Worm (Caenorhabditis elegans) whole organism, early embryonic: ENCODE results near the gene daf-41.

Experiments used
- B0310.2 ChIP-seq: sonication (generic microtip); optimal IDR thresholded peaks from 2 replicates; lab custom pipeline; 2016; ENCODE audit warnings: mild to moderate bottlenecking, missing genetic modification characterization, missing compliant biosample characterization
- F13C5.2 ChIP-seq: sonication (generic microtip); optimal IDR thresholded peaks from 2 replicates; lab custom pipeline; 2017; ENCODE audit warnings: mild to moderate bottlenecking, missing genetic modification characterization, inconsistent platforms, missing compliant biosample characterization
- aly-1 ChIP-seq: sonication (generic microtip); optimal IDR thresholded peaks from 2 replicates; lab custom pipeline; 2016; ENCODE audit warnings: missing genetic modification characterization, missing compliant biosample characterization
- ama-1 ChIP-seq: fragments of 150-350 bp; optimal IDR thresholded peaks from 2 replicates; lab custom pipeline; 2014
- ceh-13 ChIP-seq: fragments of 200-800 bp; sonication (Bioruptor generic); optimal IDR thresholded peaks from 2 replicates; lab custom pipeline; 2018; ENCODE audit warnings: mild to moderate bottlenecking, missing genetic modification characterization, missing compliant biosample characterization
- ceh-36 ChIP-seq: sonication (generic microtip); optimal IDR thresholded peaks from 2 replicates; lab custom pipeline; 2016; ENCODE audit warnings: missing genetic modification characterization, inconsistent platforms, missing compliant biosample characterization
- ets-7 ChIP-seq: sonication (generic microtip); optimal IDR thresholded peaks from 2 replicates; lab custom pipeline; 2016; ENCODE audit warnings: missing genotype, missing genetic modification characterization, missing compliant biosample characterization
- flt-1 ChIP-seq: fragments of 200-800 bp; sonication (Bioruptor generic); IDR thresholded peaks from 2 replicates; pipeline ENCODE4 v1.3.6; 2022; ENCODE audit warnings: missing genetic modification characterization, missing compliant biosample characterization
- hmbx-1 ChIP-seq: sonication (generic microtip); optimal IDR thresholded peaks from 2 replicates; lab custom pipeline; 2016; ENCODE audit warnings: mild to moderate bottlenecking, missing genetic modification characterization, missing compliant biosample characterization
- hmg-4 ChIP-seq: fragments of 200-800 bp; sonication (Bioruptor generic); optimal IDR thresholded peaks from 2 replicates; lab custom pipeline; 2018; ENCODE audit warnings: mild to moderate bottlenecking, missing genetic modification characterization, missing compliant biosample characterization
- hnd-1 ChIP-seq: sonication (generic microtip); optimal IDR thresholded peaks from 2 replicates; lab custom pipeline; 2016; ENCODE audit warnings: missing genetic modification characterization, missing compliant biosample characterization
- pes-1 ChIP-seq: fragments of 200-800 bp; sonication (Bioruptor generic); IDR thresholded peaks from 2 replicates; pipeline ENCODE4 v1.3.6; 2022; ENCODE audit warnings: missing genetic modification reagents, missing genetic modification characterization, missing compliant biosample characterization
- scrt-1 ChIP-seq: fragments of 200-800 bp; sonication (Bioruptor generic); IDR thresholded peaks from 2 replicates; pipeline ENCODE4 v1.3.6; 2022; ENCODE audit warnings: missing genetic modification characterization, missing compliant biosample characterization
- sea-1 ChIP-seq: fragments of 200-800 bp; sonication (Bioruptor generic); conservative IDR thresholded peaks from 2 replicates; pipeline ENCODE4 v1.3.6; 2022; ENCODE audit warnings: missing genetic modification characterization, missing compliant biosample characterization
- tbx-11 ChIP-seq: fragments of 200-800 bp; sonication (Bioruptor generic); IDR thresholded peaks from 2 replicates; pipeline ENCODE4 v1.3.6; 2022; ENCODE audit warnings: missing genetic modification characterization, missing compliant biosample characterization
- tbx-37 ChIP-seq: fragments of 200-800 bp; sonication (Bioruptor generic); conservative IDR thresholded peaks from 2 replicates; pipeline ENCODE4 v1.3.6; 2022; ENCODE audit warnings: missing genetic modification reagents, missing genetic modification characterization, missing compliant biosample characterization
- tra-4 ChIP-seq: sonication (generic microtip); optimal IDR thresholded peaks from 2 replicates; lab custom pipeline; 2017; ENCODE audit warnings: missing genetic modification characterization, missing compliant biosample characterization

The daf-41 gene

DNA sequence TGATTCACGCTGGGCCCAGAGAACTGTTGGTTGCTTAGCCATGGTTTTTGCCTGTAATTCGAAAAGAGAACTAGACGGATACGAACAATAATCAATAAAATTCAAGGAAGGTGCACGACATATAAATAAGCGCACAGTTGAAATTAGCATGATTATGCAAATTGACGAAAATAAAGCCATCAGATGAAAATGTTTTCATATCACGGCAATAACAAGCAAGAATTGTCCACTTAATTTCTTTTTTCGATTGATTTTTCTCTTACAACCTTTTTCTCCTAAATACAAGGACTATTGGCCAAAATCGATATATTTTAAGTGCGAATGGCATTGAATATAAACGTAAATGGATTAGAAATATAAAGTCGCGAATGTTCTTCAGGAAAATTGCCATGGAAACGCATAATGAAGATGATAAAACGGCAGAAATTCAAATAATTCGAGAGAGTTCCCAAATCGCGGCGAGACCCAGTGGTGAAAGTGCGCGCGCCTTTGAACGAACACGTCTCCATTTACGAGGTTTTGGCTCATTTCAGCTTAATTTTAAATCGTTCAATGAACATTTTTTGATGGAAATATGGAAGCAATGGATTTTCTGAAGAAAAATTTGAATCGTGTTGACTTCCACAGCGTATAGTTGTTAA, at the start of gene daf-41, which contains the start of gene toc-1:
daf-41 (minus strand) TSS at position 51 of the 641 bp plus-strand sequence.
toc-1 (plus strand) TSS at position 537 of the 641 bp plus-strand sequence.
- TF ChIP-seq ceh-13 (GFP tag; lab: Kevin White, UChicago): no peak
- TF ChIP-seq F13C5.2 (tag; lab: Kevin White, UChicago): peak; percentile 13

- no peak for TF ChIP-seq aly-1 (tag; lab: Kevin White, UChicago)
- no peak for TF ChIP-seq scrt-1 (GFP tag; lab: Robert Waterston, UW)
- TF ChIP-seq hnd-1 (tag; lab: Kevin White, UChicago): no peak
- TF ChIP-seq tra-4 (tag; lab: Kevin White, UChicago): no peak
- no peak for TF ChIP-seq hmbx-1 (tag; lab: Kevin White, UChicago)
- TF ChIP-seq F13C5.2 (tag; lab: Kevin White, UChicago): no peak
- TF ChIP-seq B0310.2 (tag; lab: Kevin White, UChicago): no peak
- no peak for TF ChIP-seq ets-7
- TF ChIP-seq flt-1 (GFP tag; lab: Robert Waterston, UW): no peak
- TF ChIP-seq ama-1: no peak
- TF ChIP-seq ceh-36 (tag; lab: Kevin White, UChicago): no peak
- no peak for TF ChIP-seq sea-1 (GFP tag; lab: Robert Waterston, UW)
- TF ChIP-seq ceh-13 (GFP tag; lab: Kevin White, UChicago): no peak
- no peak for TF ChIP-seq pes-1
- no peak for TF ChIP-seq hmg-4 (GFP tag; lab: Kevin White, UChicago)
These were observed 47.1 kb upstream of the daf-41 start, which contains the start of gene F52C9.3 for ce11 chrIII:5321661-5322060. TSS of gene F52C9.3 (plus strand) at chrIII:5321885.

DNA sequence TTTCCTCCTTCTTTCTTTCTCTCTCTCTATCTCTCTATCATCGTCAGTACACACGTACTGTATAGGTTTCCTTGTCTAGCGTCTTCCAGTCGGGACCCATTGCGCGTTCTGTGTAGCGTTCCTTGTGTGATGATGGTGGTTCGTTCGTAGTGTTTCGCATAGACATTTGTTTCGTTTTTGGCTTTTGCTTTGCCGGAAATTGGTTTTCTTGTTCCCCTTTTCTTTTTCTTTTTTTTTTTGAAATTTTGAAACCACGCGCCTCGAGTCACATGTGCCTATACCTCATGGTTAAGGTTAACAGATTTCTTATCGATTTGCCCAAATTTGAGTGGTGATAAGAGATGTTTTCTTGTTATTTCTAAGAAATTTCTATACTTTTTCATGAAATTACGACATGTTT, 44.0 kb upstream of the daf-41 start:
- TF ChIP-seq flt-1 (GFP tag; lab: Robert Waterston, UW) (no peak), ama-1 (no peak), hmg-4 (GFP tag; lab: Kevin White, UChicago) (peak; percentile 34), sea-1 (GFP tag; lab: Robert Waterston, UW) (0 out of 2 replicates have a peak, but pooled peaks have one; percentile 5)

DNA sequence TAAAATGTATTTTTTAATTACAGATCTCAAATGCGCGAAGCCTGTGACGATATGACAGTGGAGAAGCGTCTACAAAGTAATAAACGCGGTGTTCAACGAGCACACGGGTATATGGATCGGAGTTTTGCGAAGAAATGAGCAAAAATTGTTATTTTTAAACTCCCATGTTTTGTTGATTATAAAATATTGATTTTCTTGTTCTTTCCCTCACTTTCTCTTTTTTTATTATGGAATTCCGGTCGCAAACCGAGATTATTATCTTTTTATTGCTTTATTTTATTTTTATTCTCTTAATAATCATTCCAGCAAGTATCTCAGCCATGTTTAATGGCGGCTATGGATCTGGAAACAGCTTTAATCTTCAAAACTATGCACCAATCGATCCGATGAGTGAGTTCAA, 36.4 kb upstream of the daf-41 start, which contains the start of gene pqe-1:
pqe-1 (plus strand) TSS at position 301 of the 400 bp plus-strand sequence.
- TF ChIP-seq tbx-11 (GFP tag; lab: Robert Waterston, UW) (no peak), F13C5.2 (tag; lab: Kevin White, UChicago) (no peak), ets-7 (no peak)

- TF ChIP-seq B0310.2 (tag; lab: Kevin White, UChicago) (no peak), sea-1 (GFP tag; lab: Robert Waterston, UW) (no peak), flt-1 (GFP tag; lab: Robert Waterston, UW) (no peak), tra-4 (tag; lab: Kevin White, UChicago) (no peak), hmbx-1 (tag; lab: Kevin White, UChicago) (no peak), ceh-13 (GFP tag; lab: Kevin White, UChicago) (no peak), ets-7 (no peak), ama-1 (no peak), pes-1 (no peak), aly-1 (tag; lab: Kevin White, UChicago) (no peak), hnd-1 (tag; lab: Kevin White, UChicago) (no peak), tbx-37 (no peak), scrt-1 (GFP tag; lab: Robert Waterston, UW) (no peak), F13C5.2 (tag; lab: Kevin White, UChicago) (no peak)
These were observed 35.8 kb upstream of the daf-41 start for ce11 chrIII:5310403-5310802.

- TF ChIP-seq ceh-36 (tag; lab: Kevin White, UChicago) (no peak), F13C5.2 (tag; lab: Kevin White, UChicago) (peak; percentile 15), hmbx-1 (tag; lab: Kevin White, UChicago) (no peak), aly-1 (tag; lab: Kevin White, UChicago) (no peak), scrt-1 (GFP tag; lab: Robert Waterston, UW) (no peak), tbx-37 (peak; percentile 83), sea-1 (GFP tag; lab: Robert Waterston, UW) (no peak), B0310.2 (tag; lab: Kevin White, UChicago) (no peak), tbx-11 (GFP tag; lab: Robert Waterston, UW) (peak; percentile 22; the same call in 1 of the 2 replicates), ceh-13 (GFP tag; lab: Kevin White, UChicago) (no peak), pes-1 (peak; percentile 63; the same call in 1 of the 2 replicates), ets-7 (peak; percentile 4), tra-4 (tag; lab: Kevin White, UChicago) (peak; percentile 9), flt-1 (GFP tag; lab: Robert Waterston, UW) (0 out of 2 replicates have a peak, but pooled peaks have one; percentile 37), ama-1 (no peak), hmg-4 (GFP tag; lab: Kevin White, UChicago) (no peak), hnd-1 (tag; lab: Kevin White, UChicago) (no peak)
These were observed 33.7 kb upstream of the daf-41 start, which contains the start of gene mog-3 for ce11 chrIII:5308278-5308677. TSS of gene mog-3 (plus strand) at chrIII:5308596.

DNA sequence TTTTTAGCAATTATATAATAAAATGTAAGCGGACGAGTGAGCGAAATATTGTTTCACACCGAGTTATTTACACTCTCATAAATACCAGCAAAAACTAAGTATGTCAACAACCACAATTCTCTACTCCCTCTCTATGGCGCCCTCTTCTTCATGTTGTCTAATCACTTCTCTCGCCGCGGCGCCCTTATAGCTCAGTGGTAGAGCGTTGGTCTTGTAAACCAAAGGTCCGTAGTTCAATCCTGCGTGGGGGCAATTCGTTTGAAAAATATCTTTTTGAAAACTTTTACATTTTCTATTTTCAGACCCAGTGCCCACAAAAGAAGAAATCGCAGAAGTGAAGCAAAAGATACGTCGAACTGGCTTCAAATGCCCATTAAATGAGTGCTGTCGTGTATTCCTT, 31.2 kb upstream of the daf-41 start:
- TF ChIP-seq tbx-37: peak; percentile 72
- TF ChIP-seq tbx-11 (GFP tag; lab: Robert Waterston, UW): no peak; the same call in none of the 2 replicates
- no peak for TF ChIP-seq aly-1 (tag; lab: Kevin White, UChicago)
- peak; percentile 8 for TF ChIP-seq F13C5.2 (tag; lab: Kevin White, UChicago)
- TF ChIP-seq sea-1 (GFP tag; lab: Robert Waterston, UW): 0 out of 2 replicates have a peak, but pooled peaks have one; percentile 54
- peak; percentile 9 for TF ChIP-seq ceh-13 (GFP tag; lab: Kevin White, UChicago)
- peak; percentile 44 for TF ChIP-seq hnd-1 (tag; lab: Kevin White, UChicago)
- TF ChIP-seq ets-7: no peak
- TF ChIP-seq hmbx-1 (tag; lab: Kevin White, UChicago): no peak
- peak; percentile 51 for TF ChIP-seq ceh-36 (tag; lab: Kevin White, UChicago)
- no peak for TF ChIP-seq B0310.2 (tag; lab: Kevin White, UChicago)
- peak; percentile 68; the same call in 1 of the 2 replicates for TF ChIP-seq scrt-1 (GFP tag; lab: Robert Waterston, UW)
- peak; percentile 81 for TF ChIP-seq pes-1
